Fruit fly (Drosophila melanogaster) whole organism, larva: ENCODE measurements around the gene ATPsyndelta.

Experiments
- noc ChIP-seq: fragments of 200-800 bp; sonication (Bioruptor generic); optimal IDR thresholded peaks from 3 replicates; lab custom pipeline; 2019; ENCODE audit warnings: missing biosample characterization, mild to moderate bottlenecking, missing genetic modification characterization, moderate library complexity

ATPsyndelta gene

DNA sequence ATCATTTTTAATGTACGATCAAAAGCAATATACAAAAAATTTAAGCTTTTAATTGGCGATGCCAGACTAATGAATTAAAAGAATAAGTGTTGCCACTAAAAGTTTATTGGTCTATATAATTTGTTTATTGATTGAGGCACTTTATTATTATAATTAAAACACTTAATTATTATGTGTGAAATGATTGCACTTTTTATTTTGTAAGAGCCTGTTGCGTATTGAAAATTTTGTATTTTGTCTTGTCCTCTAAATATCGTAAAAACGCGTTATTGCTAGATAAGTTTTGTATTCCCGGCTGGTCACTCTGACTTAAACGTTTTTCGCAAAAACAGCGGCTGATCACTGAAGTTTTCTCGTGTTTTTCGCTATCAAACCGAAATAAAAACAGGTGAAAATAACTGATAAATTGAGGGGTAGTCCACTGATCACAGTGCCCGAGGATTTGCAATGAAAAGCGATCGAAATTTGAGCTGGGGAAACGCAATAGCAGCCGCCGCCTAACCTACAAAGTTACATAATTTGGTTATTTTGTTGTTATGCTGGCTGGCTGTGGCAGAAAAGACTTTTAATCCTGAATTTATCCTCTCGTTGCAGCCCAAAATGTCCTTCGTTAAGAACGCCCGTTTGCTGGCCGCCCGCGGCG lies at the start of gene ATPsyndelta:
TSS of gene ATPsyndelta (plus strand) at position 284 of the 643 bp plus-strand sequence.
- no peak for TF ChIP-seq noc (tag; lab: Kevin White, UChicago)

- no peak for TF ChIP-seq noc (tag; lab: Kevin White, UChicago)
Measured at dm6 chrX:10182867-10183266, 29.9 kb upstream of the ATPsyndelta start.

DNA sequence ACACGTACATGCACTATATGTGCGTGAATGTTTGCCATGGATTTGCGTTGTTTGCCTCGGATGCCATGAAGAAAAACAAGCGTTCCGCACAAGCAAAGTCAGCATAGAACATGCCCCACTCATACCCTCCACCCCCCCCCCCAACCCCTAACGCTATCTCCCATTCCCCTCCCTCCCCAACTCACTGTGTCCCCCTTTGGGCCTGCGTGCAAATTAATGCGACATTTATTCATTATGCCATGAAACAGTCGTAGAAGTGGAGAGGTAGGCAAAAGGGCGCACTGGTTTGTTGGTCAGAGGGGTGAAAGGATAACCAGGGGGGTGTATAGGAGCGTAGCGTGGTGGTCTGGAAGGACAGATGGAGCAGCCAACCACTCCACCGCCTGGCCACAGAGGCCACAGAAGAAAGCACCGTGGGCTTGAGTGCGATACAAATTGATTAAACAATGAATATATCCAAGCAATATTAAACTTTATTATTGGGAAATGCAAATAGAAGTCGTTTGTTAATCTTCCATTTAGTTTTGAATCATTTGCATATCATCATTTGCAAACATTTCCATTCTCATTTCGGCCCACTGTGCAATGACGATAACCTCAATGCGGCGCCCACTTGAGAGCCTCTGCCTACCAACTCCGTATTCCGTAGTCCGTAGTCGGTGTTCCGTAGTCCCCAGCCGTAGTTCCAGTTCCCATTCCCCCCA lies 28.3 kb upstream of the ATPsyndelta start:
- TF ChIP-seq noc (tag; lab: Kevin White, UChicago) = no peak

dm6 chrX:10202595-10202994 lies 10.2 kb upstream of the ATPsyndelta start:
- no peak for TF ChIP-seq noc (tag; lab: Kevin White, UChicago)

DNA sequence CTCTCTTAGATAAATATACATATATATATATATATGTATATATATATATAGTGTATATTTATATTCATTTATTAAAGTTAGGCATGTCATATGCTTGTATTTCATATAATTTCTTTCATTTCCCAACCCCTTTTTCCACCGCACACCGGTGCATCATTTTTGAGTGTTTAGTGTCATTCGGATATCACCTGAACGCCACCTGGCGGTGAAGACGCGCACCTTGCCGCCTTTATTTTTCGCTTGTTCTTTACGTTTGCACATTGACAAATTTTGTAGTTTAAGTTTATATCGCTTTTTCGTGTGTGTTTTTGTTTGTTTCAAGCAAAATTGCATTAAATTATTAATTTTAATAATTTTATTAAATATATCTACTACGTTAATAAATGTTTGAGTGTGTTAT lies 6.7 kb upstream of the ATPsyndelta start:
- TF ChIP-seq noc (tag; lab: Kevin White, UChicago) = no peak

DNA sequence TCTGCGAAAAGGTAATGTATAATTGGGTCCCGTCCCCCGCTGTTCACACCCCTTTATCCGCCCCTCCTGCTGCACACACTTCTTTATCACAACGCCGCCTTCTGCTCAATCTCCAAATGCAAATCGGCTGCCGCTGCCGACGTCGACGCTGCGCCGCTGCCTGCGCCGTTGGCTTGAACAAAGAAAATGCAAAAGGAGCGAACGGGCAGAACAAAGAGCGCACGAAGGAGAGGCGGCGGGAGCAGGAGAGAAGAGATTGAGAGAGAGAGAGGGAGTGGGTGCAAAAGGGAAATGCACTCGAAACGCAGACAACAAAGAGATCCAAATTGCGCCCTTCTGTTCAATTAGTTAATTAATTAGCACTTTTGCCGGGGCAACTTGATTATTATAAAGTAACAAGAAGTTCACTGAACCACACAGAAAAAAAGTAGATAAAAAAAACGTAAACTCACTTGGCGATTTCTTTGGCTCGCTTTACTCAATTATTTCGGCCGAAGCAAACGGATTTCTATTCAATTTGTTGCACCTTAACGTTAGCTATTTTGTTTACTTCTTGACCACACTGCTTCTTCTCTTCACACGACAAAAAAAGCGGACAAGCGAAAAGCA lies 3.1 kb upstream of the ATPsyndelta start:
- TF ChIP-seq noc (tag; lab: Kevin White, UChicago) = no peak

- no peak for TF ChIP-seq noc (tag; lab: Kevin White, UChicago)
Measured at dm6 chrX:10210317-10210873, 2.4 kb upstream of the ATPsyndelta start.

dm6 chrX:10211128-10211914 lies 1.4 kb upstream of the ATPsyndelta start:
- TF ChIP-seq noc (tag; lab: Kevin White, UChicago) = peak; percentile 86

dm6 chrX:10212118-10212517 lies 652 bp upstream of the ATPsyndelta start, which contains the start of gene Ypel:
Gene Ypel (minus strand): TSS chrX:10212374.
- TF ChIP-seq noc (tag; lab: Kevin White, UChicago) = no peak

- no peak for TF ChIP-seq noc (tag; lab: Kevin White, UChicago)
Measured at dm6 chrX:10216634-10217239, 4.0 kb downstream of the ATPsyndelta start, which contains the start of gene CG2962. Gene CG2962 (minus strand): TSS chrX:10216642.

DNA sequence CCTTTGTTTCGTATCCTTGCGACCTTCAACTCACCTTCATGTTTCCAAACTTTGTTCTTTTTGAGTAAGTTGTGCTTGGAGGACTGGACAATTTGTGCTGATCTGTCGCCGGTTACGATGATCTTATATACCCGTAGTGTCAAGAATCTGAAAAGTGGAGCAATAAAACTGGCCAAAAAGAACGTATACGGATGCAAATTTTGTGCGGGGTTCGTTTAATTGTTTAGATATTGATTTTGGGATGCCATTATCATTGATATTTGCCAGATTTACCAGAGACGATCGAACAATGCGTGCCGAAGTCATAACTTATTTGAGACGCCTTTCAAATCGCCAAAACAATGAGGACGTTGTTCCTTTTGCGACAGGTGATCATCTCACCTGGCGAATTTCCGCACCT lies 6.3 kb downstream of the ATPsyndelta start, which contains the start of gene CG15308:
TSS of gene CG15308 (minus strand) at position 101 of the 400 bp plus-strand sequence.
- no peak for TF ChIP-seq noc (tag; lab: Kevin White, UChicago)

DNA sequence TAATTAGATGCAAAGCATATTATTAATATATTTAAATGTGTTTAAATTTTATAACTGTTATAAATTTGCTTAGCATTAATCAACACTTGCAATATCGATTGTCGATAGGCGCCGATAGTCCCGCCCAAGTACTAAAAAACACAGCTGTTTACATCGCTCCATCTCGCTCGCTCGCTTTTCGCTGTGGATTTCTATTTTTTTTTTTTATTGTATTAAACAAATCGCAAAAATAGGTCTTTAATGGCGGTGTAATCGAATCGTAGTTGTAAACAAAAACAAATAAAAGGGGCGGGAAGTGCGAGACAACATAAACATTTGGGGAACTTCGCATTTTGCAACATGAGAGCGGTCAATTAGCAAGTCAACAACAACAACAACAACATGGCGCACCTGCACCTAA lies 7.2 kb downstream of the ATPsyndelta start, which contains the start of gene CG34408:
TSS of gene CG34408 (plus strand) at position 156 of the 400 bp plus-strand sequence.
- no peak for TF ChIP-seq noc (tag; lab: Kevin White, UChicago)

DNA sequence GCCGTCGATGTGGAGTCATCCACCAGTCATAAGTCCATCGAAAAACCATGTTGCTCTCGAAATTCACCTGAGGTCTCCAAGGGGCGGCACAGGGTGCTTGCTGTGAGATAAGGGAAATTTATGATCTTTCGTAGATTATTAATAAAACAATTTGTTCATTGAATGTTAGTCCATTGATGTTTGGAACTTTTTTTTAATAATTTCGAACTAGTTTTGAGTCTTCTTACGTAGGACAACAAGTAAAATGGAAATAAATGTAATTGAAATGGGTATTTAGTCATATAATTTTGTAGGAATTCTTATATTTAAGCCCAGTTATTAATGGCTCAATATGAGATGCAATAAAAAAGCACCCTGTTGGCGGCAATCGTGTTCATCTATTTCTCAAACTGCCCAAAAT lies 19.7 kb downstream of the ATPsyndelta start:
- peak; percentile 86 for TF ChIP-seq noc (tag; lab: Kevin White, UChicago)

DNA sequence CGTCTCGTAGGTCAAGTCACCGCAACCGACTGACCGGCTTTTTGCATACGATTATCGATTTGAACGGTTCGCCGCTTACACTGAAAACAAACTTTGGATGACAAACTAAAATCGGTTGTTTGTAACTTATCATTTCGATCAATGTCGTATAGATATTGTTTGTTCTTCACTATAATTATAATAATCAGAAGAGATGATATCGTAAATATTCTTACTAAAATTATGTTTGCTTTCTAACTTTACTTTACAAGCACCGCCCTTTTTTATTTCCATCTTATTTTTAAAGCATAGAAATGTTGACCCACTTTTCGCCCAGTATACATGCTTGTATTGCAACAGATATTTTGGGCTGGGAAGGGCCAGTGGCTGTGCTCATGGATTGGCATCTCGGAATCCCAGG lies 20.3 kb downstream of the ATPsyndelta start, which contains the start of gene CG2961:
TSS of gene CG2961 (minus strand) at position 16 of the 400 bp plus-strand sequence.
- no peak for TF ChIP-seq noc (tag; lab: Kevin White, UChicago)
